Worm (Caenorhabditis elegans) whole organism, L4/young adult: ENCODE data around the gene slc-17.7.
A peak's percentile ranks its signal among the peaks of the same experiment; 100 is the strongest.

Experiments used
- W03F9.2 ChIP-seq: fragments of 150-350 bp; optimal IDR thresholded peaks from 2 replicates; lab custom pipeline; 2014; ENCODE audit warnings: missing biosample characterization, missing genetic modification characterization
- dao-5 ChIP-seq: sonication (generic microtip); optimal IDR thresholded peaks from 2 replicates; lab custom pipeline; 2016; ENCODE audit warnings: missing genotype, missing genetic modification characterization, moderate library complexity, missing compliant biosample characterization
- him-1 ChIP-seq: sonication (generic microtip); optimal IDR thresholded peaks from 2 replicates; lab custom pipeline; 2016; ENCODE audit warnings: missing genotype, missing genetic modification reagents, missing genetic modification characterization, missing compliant biosample characterization

DNA sequence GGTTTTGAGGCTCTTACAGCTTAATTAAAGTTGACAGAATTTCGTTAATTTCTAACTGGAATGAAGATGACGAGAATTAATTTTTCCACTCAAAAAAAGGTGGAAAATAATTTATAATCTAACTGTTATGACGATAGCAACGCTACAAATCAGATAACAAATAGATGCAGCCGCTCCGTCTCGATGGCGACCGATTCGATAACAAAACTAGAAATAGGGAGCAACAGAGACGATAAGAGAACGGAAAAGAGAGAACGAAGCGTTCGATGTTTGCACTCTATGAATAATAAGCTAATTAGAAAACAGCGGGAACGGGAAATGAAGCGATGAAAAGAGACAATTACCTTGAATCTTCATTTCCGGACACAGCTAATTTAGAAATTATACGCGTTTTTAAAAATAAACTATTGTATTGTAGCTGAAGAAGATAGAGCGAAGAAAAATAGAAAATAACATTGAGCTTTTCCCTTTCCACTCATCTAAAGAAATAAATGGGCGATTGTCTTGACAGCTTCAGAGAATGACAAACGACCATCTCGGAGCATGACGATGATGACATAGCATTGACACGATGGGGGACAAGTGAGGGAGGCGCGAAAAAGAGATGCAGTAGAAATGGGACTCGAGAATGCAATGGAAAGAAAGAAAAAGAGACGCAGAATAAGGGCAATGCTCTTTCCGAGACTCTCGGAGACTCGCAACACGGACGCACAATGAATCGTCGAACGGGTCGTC lies 47.5 kb downstream of the slc-17.7 start:
- TF ChIP-seq W03F9.2 (tag; lab: Kevin White, UChicago) (no peak), him-1 (peak; percentile 57), dao-5 (tag; lab: Kevin White, UChicago) (no peak)
